Worm (Caenorhabditis elegans) whole organism, L1 larva: ENCODE results near the gene ast-1.

Experiments used
- aha-1 ChIP-seq: fragments of 150-350 bp; optimal IDR thresholded peaks from 2 replicates; lab custom pipeline; 2014; ENCODE audit warnings: missing biosample characterization, missing genetic modification characterization
- alr-1 ChIP-seq: fragments of 200-800 bp; sonication (Bioruptor generic); optimal IDR thresholded peaks from 2 replicates; lab custom pipeline; 2018; ENCODE audit warnings: borderline replicate concordance, mild to moderate bottlenecking, missing genetic modification characterization, missing compliant biosample characterization
- ama-1 ChIP-seq: fragments of 150-350 bp; optimal IDR thresholded peaks from 2 replicates; lab custom pipeline; 2014
- ceh-63 ChIP-seq: fragments of 200-800 bp; sonication (Bioruptor generic); optimal IDR thresholded peaks from 2 replicates; lab custom pipeline; 2018; ENCODE audit warnings: mild to moderate bottlenecking, missing genetic modification characterization, missing compliant biosample characterization
- ceh-8 ChIP-seq: fragments of 200-800 bp; sonication (Bioruptor generic); optimal IDR thresholded peaks from 2 replicates; lab custom pipeline; 2018; ENCODE audit warnings: mild to moderate bottlenecking, missing genetic modification characterization, moderate library complexity, missing compliant biosample characterization
- dpl-1 ChIP-seq, 3 experiments: fragments of 150-350 bp in 2 of 3; sonication (generic microtip) in 1 of 3; optimal IDR thresholded peaks; 2 replicates each; lab custom pipeline; 2014 to 2017; ENCODE audit warnings: missing biosample characterization in 3 of 3, missing genetic modification characterization in 3 of 3, missing genetic modification reagents in 3 of 3
- dsc-1 ChIP-seq: sonication (generic microtip); optimal IDR thresholded peaks from 2 replicates; lab custom pipeline; 2016; ENCODE audit warnings: mild to moderate bottlenecking, missing genetic modification characterization, missing compliant biosample characterization
- efl-1 ChIP-seq, 4 experiments: fragments of 150-350 bp; optimal IDR thresholded peaks in 3 of 4; peaks in 1 of 4; 1 replicate in 1 of 4; 2 replicates in 3 of 4; lab custom pipeline; 2014; ENCODE audit warnings: missing biosample characterization in 2 of 4, missing genetic modification characterization in 2 of 4, missing genetic modification reagents in 2 of 4
- elt-2 ChIP-seq: sonication (generic microtip); optimal IDR thresholded peaks from 2 replicates; lab custom pipeline; 2016; ENCODE audit warnings: missing genetic modification characterization, mild to moderate bottlenecking, inconsistent platforms, missing compliant biosample characterization, missing genetic modification reagents
- ets-5 ChIP-seq: fragments of 200-800 bp; sonication (Bioruptor generic); IDR thresholded peaks from 2 replicates; pipeline ENCODE4 v1.3.6; 2022; ENCODE audit warnings: missing genetic modification characterization, missing compliant biosample characterization
- fkh-8 ChIP-seq: sonication (generic microtip); optimal IDR thresholded peaks from 2 replicates; lab custom pipeline; 2016; ENCODE audit warnings: mild to moderate bottlenecking, missing genetic modification characterization, missing compliant biosample characterization
- hlh-17 ChIP-seq: fragments of 200-800 bp; sonication (Bioruptor generic); optimal IDR thresholded peaks from 2 replicates; lab custom pipeline; 2018; ENCODE audit warnings: missing genetic modification characterization, mild to moderate bottlenecking, missing compliant biosample characterization, moderate library complexity, borderline replicate concordance
- hlh-4 ChIP-seq: sonication (generic microtip); optimal IDR thresholded peaks from 2 replicates; lab custom pipeline; 2016; ENCODE audit warnings: mild to moderate bottlenecking, missing genetic modification characterization, missing compliant biosample characterization
- hpl-2 ChIP-seq: fragments of 150-350 bp; optimal IDR thresholded peaks from 2 replicates; lab custom pipeline; 2014; ENCODE audit warnings: missing biosample characterization, missing genetic modification reagents, missing genetic modification characterization
- lin-14 ChIP-seq: fragments of 200-800 bp; sonication (Bioruptor generic); optimal IDR thresholded peaks from 2 replicates; lab custom pipeline; 2018; ENCODE audit warnings: mild to moderate bottlenecking, missing genetic modification characterization, moderate library complexity, missing compliant biosample characterization
- lin-35 ChIP-seq, 2 experiments: fragments of 150-350 bp; optimal IDR thresholded peaks; 2 replicates each; lab custom pipeline; 2014; ENCODE audit warnings: missing biosample characterization in 2 of 2, missing genetic modification characterization in 2 of 2, missing genetic modification reagents in 2 of 2
- mdl-1 ChIP-seq, 2 experiments: fragments of 150-350 bp; optimal IDR thresholded peaks; 2 replicates each; lab custom pipeline; 2014 to 2017; ENCODE audit warnings: missing biosample characterization in 2 of 2, missing genetic modification characterization in 2 of 2, inconsistent platforms in 1 of 2
- mef-2 ChIP-seq: fragments of 150-350 bp; optimal IDR thresholded peaks from 2 replicates; lab custom pipeline; 2014; ENCODE audit warnings: missing biosample characterization, missing genetic modification characterization
- mep-1 ChIP-seq: fragments of 150-350 bp; optimal IDR thresholded peaks from 2 replicates; lab custom pipeline; 2014; ENCODE audit warnings: missing biosample characterization, missing genetic modification characterization
- nhr-12 ChIP-seq: sonication (generic microtip); optimal IDR thresholded peaks from 2 replicates; lab custom pipeline; 2017; ENCODE audit warnings: missing biosample characterization, missing genetic modification characterization
- nhr-20 ChIP-seq: sonication (generic microtip); optimal IDR thresholded peaks from 2 replicates; lab custom pipeline; 2016; ENCODE audit warnings: mild to moderate bottlenecking, missing genetic modification characterization, missing compliant biosample characterization
- nhr-28 ChIP-seq: fragments of 150-350 bp; optimal IDR thresholded peaks from 2 replicates; lab custom pipeline; 2014; ENCODE audit warnings: missing biosample characterization, missing genetic modification characterization
- nhr-84 ChIP-seq: sonication (generic microtip); optimal IDR thresholded peaks from 2 replicates; lab custom pipeline; 2017; ENCODE audit warnings: missing biosample characterization, missing genetic modification characterization
- nhr-85 ChIP-seq: sonication (generic microtip); peaks from one replicate; lab custom pipeline; 2016; ENCODE audit warnings: missing genetic modification characterization, inconsistent platforms, missing compliant biosample characterization
- pqm-1 ChIP-seq: sonication (generic microtip); optimal IDR thresholded peaks from 3 replicates; lab custom pipeline; 2017; ENCODE audit warnings: missing biosample characterization, missing genetic modification characterization
- rnt-1 ChIP-seq: sonication (generic microtip); optimal IDR thresholded peaks from 2 replicates; lab custom pipeline; 2016; ENCODE audit warnings: mild to moderate bottlenecking, missing genetic modification characterization, moderate library complexity, missing compliant biosample characterization
- skn-1 ChIP-seq: fragments of 150-350 bp; optimal IDR thresholded peaks from 2 replicates; lab custom pipeline; 2014; ENCODE audit warnings: missing biosample characterization, missing genetic modification characterization
- swsn-7 ChIP-seq: sonication (generic microtip); optimal IDR thresholded peaks from 2 replicates; lab custom pipeline; 2016; ENCODE audit warnings: missing genetic modification characterization, missing compliant biosample characterization
- unc-30 ChIP-seq: sonication (generic microtip); optimal IDR thresholded peaks from 2 replicates; lab custom pipeline; 2017; ENCODE audit warnings: missing biosample characterization, missing genetic modification characterization
- unc-86 ChIP-seq: sonication (generic microtip); optimal IDR thresholded peaks from 2 replicates; lab custom pipeline; 2016; ENCODE audit warnings: missing genetic modification characterization, missing compliant biosample characterization
- unc-98 ChIP-seq: fragments of 200-800 bp; sonication (Bioruptor generic); IDR thresholded peaks from 2 replicates; pipeline ENCODE4 v1.3.6; 2022; ENCODE audit warnings: missing genetic modification characterization, missing compliant biosample characterization
- vab-15 ChIP-seq: sonication (generic microtip); optimal IDR thresholded peaks from 2 replicates; lab custom pipeline; 2017; ENCODE audit warnings: missing genotype, mild to moderate bottlenecking, missing genetic modification characterization, missing compliant biosample characterization
- xbp-1 ChIP-seq: sonication (generic microtip); optimal IDR thresholded peaks from 2 replicates; lab custom pipeline; 2016; ENCODE audit warnings: missing genetic modification characterization, missing compliant biosample characterization
- zag-1 ChIP-seq: fragments of 150-350 bp; optimal IDR thresholded peaks from 2 replicates; lab custom pipeline; 2014; ENCODE audit warnings: missing biosample characterization, missing genetic modification characterization
- zip-4 ChIP-seq: fragments of 200-800 bp; sonication (Bioruptor generic); optimal IDR thresholded peaks from 2 replicates; lab custom pipeline; 2018; ENCODE audit warnings: mild to moderate bottlenecking, missing genetic modification characterization, moderate library complexity, missing compliant biosample characterization
- ztf-4 ChIP-seq: fragments of 150-350 bp; optimal IDR thresholded peaks from 2 replicates; lab custom pipeline; 2014; ENCODE audit warnings: missing biosample characterization, missing genetic modification characterization

ast-1 gene

DNA sequence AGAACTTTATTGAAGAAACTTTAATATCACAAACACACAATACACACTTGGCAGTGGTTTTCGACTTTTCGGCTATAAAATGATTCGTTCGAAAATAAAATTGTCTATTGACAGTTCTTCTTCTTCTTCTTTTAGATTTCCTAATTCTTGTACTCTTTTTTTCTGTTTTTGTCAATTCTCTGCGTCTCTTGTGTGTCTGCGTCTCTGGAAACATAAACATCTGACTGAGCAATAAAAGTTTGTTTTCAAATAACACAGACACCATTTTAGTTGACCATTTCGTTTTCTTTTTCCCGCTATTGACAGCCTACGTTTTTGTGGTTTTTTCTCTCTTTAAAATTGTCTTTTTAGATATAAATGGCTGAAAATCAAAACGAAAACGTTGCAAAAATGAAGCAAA lies 44.7 kb upstream of the ast-1 start, which contains the start of gene R03H10.1 (continued):
- TF ChIP-seq nhr-28 (tag; lab: Kevin White, UChicago): no peak

DNA sequence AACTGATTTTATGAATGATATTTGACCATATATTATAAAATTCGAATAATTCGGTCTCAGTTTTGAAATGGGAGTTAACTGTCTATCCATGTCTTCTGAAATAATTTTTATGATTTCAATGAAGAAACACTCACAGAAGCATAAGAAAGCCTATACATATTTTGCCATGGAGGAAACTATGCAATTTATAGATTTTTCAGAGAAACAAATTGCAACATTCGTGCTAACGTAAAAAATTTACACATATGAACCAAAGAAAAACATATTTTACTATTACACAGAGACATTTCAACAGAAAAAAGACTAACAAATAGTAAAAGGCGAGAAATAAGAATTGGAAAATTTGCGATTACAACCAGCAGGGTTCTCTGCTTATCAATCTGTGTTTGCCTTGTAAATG lies 43.7 kb upstream of the ast-1 start, which contains the start of gene R03H10.7:
Gene R03H10.7, minus strand, starts transcription at position 101 of the 400 bp plus-strand sequence.
- TF ChIP-seq elt-2 (tag; lab: Kevin White, UChicago) (peak; percentile 13), nhr-85 (tag; lab: Kevin White, UChicago) (peak; percentile 7), mef-2 (tag; lab: Kevin White, UChicago) (no peak), lin-14 (no peak)

DNA sequence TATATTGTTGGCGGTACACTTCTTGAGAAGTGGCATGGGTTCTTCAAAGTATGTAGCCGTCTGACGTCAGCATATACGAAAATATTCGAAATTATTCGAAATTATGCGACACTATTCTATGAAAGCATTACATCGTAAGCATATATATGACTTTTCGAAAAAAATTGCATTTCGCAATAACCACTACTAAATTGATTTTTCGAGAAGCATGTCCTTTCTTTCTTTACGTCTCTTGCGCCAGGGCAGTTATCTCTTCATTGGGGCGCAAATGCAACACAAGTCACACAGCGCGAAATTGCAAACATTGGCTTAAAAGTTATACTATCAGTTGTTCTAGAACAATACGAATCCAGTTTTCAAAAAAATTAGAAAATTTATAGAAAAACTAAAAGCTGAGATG lies 38.7 kb upstream of the ast-1 start:
- TF ChIP-seq unc-30 (tag; lab: Kevin White, UChicago) (no peak), ceh-63 (no peak), pqm-1 (tag; lab: Kevin White, UChicago) (no peak), aha-1 (tag; lab: Kevin White, UChicago) (no peak), nhr-20 (tag; lab: Kevin White, UChicago) (no peak), ceh-8 (GFP tag; lab: Kevin White, UChicago) (no peak), nhr-85 (tag; lab: Kevin White, UChicago) (peak; percentile 51), lin-14 (no peak), nhr-84 (tag; lab: Kevin White, UChicago) (no peak), skn-1 (no peak), dsc-1 (tag; lab: Kevin White, UChicago) (no peak), ztf-4 (no peak), xbp-1 (tag; lab: Kevin White, UChicago) (no peak), swsn-7 (tag; lab: Kevin White, UChicago) (no peak), zip-4 (GFP tag; lab: Kevin White, UChicago) (peak; percentile 50), lin-35 (GFP tag; optimal IDR thresholded peaks at IDR 0.05; lab: Kevin White, UChicago) (peak in 1 of 2 experiments; percentile 13), ama-1 (lab: Kevin White, UChicago) (no peak), unc-98 (no peak), fkh-8 (tag; lab: Kevin White, UChicago) (no peak), ets-5 (no peak), rnt-1 (tag; lab: Kevin White, UChicago) (no peak), dpl-1 (GFP tag; optimal IDR thresholded peaks at IDR 0.05; lab: Kevin White, UChicago) (peak in 1 of 3 experiments; percentile 14), hlh-17 (GFP tag; lab: Kevin White, UChicago) (no peak), efl-1 (optimal IDR thresholded peaks at IDR 0.05; lab: Kevin White, UChicago) (peak in 1 of 2 experiments; percentile 30), efl-1 (GFP tag; optimal IDR thresholded peaks at IDR 0.05 in 1 of 2; lab: Kevin White, UChicago) (peak in 1 of 2 experiments; percentile 55), hlh-4 (tag; lab: Kevin White, UChicago) (no peak)

DNA sequence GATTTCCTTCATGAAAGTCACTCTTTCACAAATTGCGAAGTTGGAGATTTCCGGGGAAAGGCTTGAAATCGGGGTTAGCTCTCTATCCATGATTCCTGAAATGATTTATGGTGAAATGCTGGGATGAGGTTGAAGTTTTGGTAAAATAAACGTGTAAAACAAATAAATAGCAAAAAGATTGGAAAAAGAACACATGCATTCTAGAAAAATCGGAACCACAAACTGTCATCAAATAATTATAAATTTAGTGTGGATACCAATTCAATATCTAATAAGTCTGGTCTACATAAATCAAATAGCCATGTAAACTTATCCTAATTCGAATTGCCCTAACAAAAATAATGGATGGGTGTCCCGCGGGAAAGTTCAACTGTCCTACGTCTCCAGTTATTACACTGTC lies 38.2 kb upstream of the ast-1 start, which contains the start of gene R03H10.6:
Gene R03H10.6, minus strand, starts transcription at position 101 of the 400 bp plus-strand sequence.
- no peak for TF ChIP-seq zag-1 (tag; lab: Kevin White, UChicago)
- TF ChIP-seq mdl-1 (tag; optimal IDR thresholded peaks at IDR 0.05; lab: Kevin White, UChicago): no peak
- no peak for TF ChIP-seq swsn-7 (tag; lab: Kevin White, UChicago)
- no peak for TF ChIP-seq nhr-12 (tag; lab: Kevin White, UChicago)
- TF ChIP-seq nhr-20 (tag; lab: Kevin White, UChicago): no peak
- TF ChIP-seq nhr-84 (tag; lab: Kevin White, UChicago): no peak
- no peak for TF ChIP-seq pqm-1 (tag; lab: Kevin White, UChicago)
- no peak for TF ChIP-seq mep-1 (tag; lab: Kevin White, UChicago)
- TF ChIP-seq vab-15 (tag; lab: Kevin White, UChicago): no peak
- TF ChIP-seq hpl-2 (GFP tag; lab: Kevin White, UChicago): no peak
- no peak for TF ChIP-seq alr-1 (tag; lab: Kevin White, UChicago)
- TF ChIP-seq unc-86 (tag; lab: Kevin White, UChicago): no peak
- TF ChIP-seq aha-1 (tag; lab: Kevin White, UChicago): no peak
- TF ChIP-seq nhr-85 (tag; lab: Kevin White, UChicago): no peak
